Fruit fly (Drosophila melanogaster): ENCODE data around the gene CG32512.

Gene CG32512

DNA sequence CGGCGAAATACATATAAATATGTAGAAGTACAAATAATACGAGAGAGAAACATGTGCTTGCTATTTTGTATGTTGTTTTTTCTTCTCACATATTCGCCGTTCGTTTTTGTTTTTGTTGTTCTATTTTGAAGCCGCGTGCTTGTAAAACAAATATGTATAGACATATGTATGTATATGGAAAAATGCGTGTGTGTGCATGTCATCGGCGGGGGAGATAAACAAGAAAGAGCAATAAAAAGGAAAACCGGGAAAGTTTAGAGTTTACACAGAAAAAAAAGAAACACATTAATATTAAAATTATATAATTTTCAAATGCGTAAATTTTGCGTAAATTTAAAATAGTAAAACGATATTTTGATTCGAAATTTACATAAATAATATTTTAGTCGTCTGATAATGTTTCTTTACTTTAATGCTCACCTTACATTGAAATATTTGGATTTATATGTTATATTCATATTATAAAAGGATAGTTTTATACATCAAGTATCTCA, 21.8 kb downstream of the CG32512 start (continued):
- TF ChIP-seq zfh1 (GFP tag; IDR thresholded peaks at IDR 0.05) (0 out of 3 replicates have a peak, but pooled peaks have one; percentile 3), Nf-YA (GFP tag; IDR thresholded peaks at IDR 0.05) (no peak), grau (tag; optimal IDR thresholded peaks at IDR 0.05) (peak; percentile 9), CG32772 (GFP tag; IDR thresholded peaks at IDR 0.05) (peak; percentile 42), CG6683 (GFP tag; optimal IDR thresholded peaks at IDR 0.05) (peak; percentile 19), Sry-β (GFP tag; optimal IDR thresholded peaks at IDR 0.05) (no peak), inv (GFP tag; IDR thresholded peaks at IDR 0.05; ENCODE audit: partially characterized antibody) (no peak), nerfin-2 (GFP tag; IDR thresholded peaks at IDR 0.05; ENCODE audit: partially characterized antibody) (no peak), CG11398 (GFP tag; optimal IDR thresholded peaks at IDR 0.05) (no peak), CG4360 (GFP tag; IDR thresholded peaks at IDR 0.05) (peak; percentile 36; the same call in 1 of the 2 replicates), CG32532 (GFP tag; IDR thresholded peaks at IDR 0.05) (no peak; the same call in 1 of the 2 replicates), Myb (GFP tag; optimal IDR thresholded peaks at IDR 0.05) (no peak), seq (GFP tag; IDR thresholded peaks at IDR 0.05) (no peak), sens (GFP tag) (no peak), bcd (GFP tag; optimal IDR thresholded peaks at IDR 0.05) (no peak), CG6813 (GFP tag; optimal IDR thresholded peaks at IDR 0.05) (peak; percentile 6), disco-r (GFP tag; optimal IDR thresholded peaks at IDR 0.05) (no peak), CG8281 (tag; optimal IDR thresholded peaks at IDR 0.05) (no peak), Bgb (GFP tag; IDR thresholded peaks at IDR 0.05; ENCODE audit: partially characterized antibody) (no peak), unpg (GFP tag; optimal IDR thresholded peaks at IDR 0.05) (peak; percentile 43), sens-2 (GFP tag; IDR thresholded peaks at IDR 0.05) (no peak), ab (GFP tag; optimal IDR thresholded peaks at IDR 0.05) (no peak), gcm2 (GFP tag; optimal IDR thresholded peaks at IDR 0.05) (no peak), CG17568 (GFP tag; optimal IDR thresholded peaks at IDR 0.05) (peak; percentile 24), nmo (GFP tag; optimal IDR thresholded peaks at IDR 0.05) (peak; percentile 12), Fer2 (tag; optimal IDR thresholded peaks at IDR 0.05) (no peak), kni (GFP tag; optimal IDR thresholded peaks at IDR 0.05) (peak; percentile 13), HLH54F (GFP tag; optimal IDR thresholded peaks at IDR 0.05) (no peak), CG3726 (GFP tag; IDR thresholded peaks at IDR 0.05) (no peak), CG1024 (GFP tag; IDR thresholded peaks at IDR 0.05) (no peak), gro (GFP tag; optimal IDR thresholded peaks at IDR 0.05) (no peak), CrebB (tag; optimal IDR thresholded peaks at IDR 0.05) (no peak), CG11695 (GFP tag; IDR thresholded peaks at IDR 0.05) (0 out of 3 replicates have a peak, but pooled peaks have one; percentile 18), CG31388 (GFP tag; optimal IDR thresholded peaks at IDR 0.05) (no peak), CG7745 (tag; optimal IDR thresholded peaks at IDR 0.05) (no peak), CG17802 (tag; optimal IDR thresholded peaks at IDR 0.05) (no peak), CG2678 (tag; optimal IDR thresholded peaks at IDR 0.05) (peak; percentile 50), h (optimal IDR thresholded peaks at IDR 0.05) (no peak), Dad (GFP tag; optimal IDR thresholded peaks at IDR 0.05) (no peak), Fer3 (tag; optimal IDR thresholded peaks at IDR 0.05) (peak; percentile 9), Sry-δ (GFP tag; optimal IDR thresholded peaks at IDR 0.05) (no peak), CG10462 (GFP tag; optimal IDR thresholded peaks at IDR 0.05) (no peak)

All from whole organism, embryonic.